Fruit fly (Drosophila melanogaster) whole organism, wandering third instar larva: ENCODE data around the gene CG43165.

Experiments
- Abd-B ChIP-seq: fragments of >200 bp; optimal IDR thresholded peaks from 2 replicates; lab custom pipeline; 2017; ENCODE audit warnings: missing biosample characterization, missing genetic modification characterization
- CG32264 ChIP-seq: fragments of 200-800 bp; sonication (Bioruptor generic); optimal IDR thresholded peaks from 2 replicates; lab custom pipeline; 2016; ENCODE audit warnings: missing biosample characterization, missing genetic modification characterization
- CG9705 ChIP-seq: fragments of 200-800 bp; sonication (Bioruptor generic); optimal IDR thresholded peaks from 2 replicates; lab custom pipeline; 2018; ENCODE audit warnings: missing biosample characterization, mild to moderate bottlenecking, missing genetic modification characterization
- CrebA ChIP-seq: fragments of 200-800 bp; sonication (Bioruptor generic); optimal IDR thresholded peaks from 2 replicates; lab custom pipeline; 2016; ENCODE audit warnings: missing biosample characterization, mild to moderate bottlenecking, missing genetic modification characterization, borderline replicate concordance
- Dif ChIP-seq: fragments of 200-275, 200-300 bp; sonication (Bioruptor generic); optimal IDR thresholded peaks from 2 replicates; lab custom pipeline; 2018; ENCODE audit warnings: missing biosample characterization, missing genetic modification characterization; ENCODE audit not compliant: partially characterized antibody
- HLH106 ChIP-seq: fragments of 200-800 bp; optimal IDR thresholded peaks from 3 replicates; lab custom pipeline; 2019; ENCODE audit warnings: missing biosample characterization, mild to moderate bottlenecking, missing genetic modification characterization, moderate library complexity
- Hnf4 ChIP-seq: fragments of 200-800 bp; sonication (Bioruptor generic); optimal IDR thresholded peaks from 2 replicates; lab custom pipeline; 2016; ENCODE audit warnings: missing biosample characterization, mild to moderate bottlenecking, missing genetic modification characterization
- Hr78 ChIP-seq: fragments of >200 bp; optimal IDR thresholded peaks from 2 replicates; lab custom pipeline; 2017; ENCODE audit warnings: missing biosample characterization, missing genetic modification characterization
- Hr83 ChIP-seq: fragments of 200-300 bp; sonication (Bioruptor generic); optimal IDR thresholded peaks from 2 replicates; lab custom pipeline; 2016; ENCODE audit warnings: missing biosample characterization, mild to moderate bottlenecking, missing genetic modification characterization, moderate library complexity; ENCODE audit not compliant: poor library complexity, severe bottlenecking
- Jra ChIP-seq: sonication (Bioruptor generic); optimal IDR thresholded peaks from 2 replicates; lab custom pipeline; 2016; ENCODE audit warnings: missing biosample characterization, missing genetic modification characterization
- Mio ChIP-seq: sonication (Bioruptor generic); optimal IDR thresholded peaks from 2 replicates; lab custom pipeline; 2016; ENCODE audit warnings: missing biosample characterization, missing genetic modification characterization
- Myc ChIP-seq: fragments of >200 bp; optimal IDR thresholded peaks from 2 replicates; lab custom pipeline; 2017
- OdsH ChIP-seq: fragments of 200-800 bp; sonication (Bioruptor generic); optimal IDR thresholded peaks from 2 replicates; lab custom pipeline; 2016; ENCODE audit warnings: missing biosample characterization, mild to moderate bottlenecking, missing genetic modification characterization
- Sp1 ChIP-seq: fragments of 200-800 bp; sonication (Bioruptor generic); optimal IDR thresholded peaks from 3 replicates; lab custom pipeline; 2019; ENCODE audit warnings: missing biosample characterization, mild to moderate bottlenecking, missing genetic modification characterization, moderate library complexity
- Vsx2 ChIP-seq: fragments of 200-300, 225-300 bp; sonication (Bioruptor generic); optimal IDR thresholded peaks from 2 replicates; lab custom pipeline; 2018; ENCODE audit warnings: missing biosample characterization, missing genetic modification characterization; ENCODE audit not compliant: partially characterized antibody
- brk ChIP-seq: fragments of 200-800 bp; sonication (Bioruptor generic); optimal IDR thresholded peaks from 2 replicates; lab custom pipeline; 2016; ENCODE audit warnings: missing biosample characterization, mild to moderate bottlenecking, missing genetic modification characterization
- dmrt93B ChIP-seq: fragments of 200-800 bp; sonication (Bioruptor generic); optimal IDR thresholded peaks from 2 replicates; lab custom pipeline; 2018; ENCODE audit warnings: missing biosample characterization, mild to moderate bottlenecking, missing genetic modification characterization
- dsf ChIP-seq: sonication (Bioruptor generic); optimal IDR thresholded peaks from 2 replicates; lab custom pipeline; 2016; ENCODE audit warnings: missing biosample characterization, missing genetic modification characterization, borderline replicate concordance
- ey ChIP-seq: fragments of 200-800 bp; sonication (Bioruptor generic); optimal IDR thresholded peaks from 2 replicates; lab custom pipeline; 2016; ENCODE audit warnings: missing biosample characterization, missing genetic modification characterization
- foxo ChIP-seq, 2 experiments: fragments of 200-800 bp; sonication (Bioruptor generic); optimal IDR thresholded peaks; 2 replicates in 1 of 2; 3 replicates in 1 of 2; lab custom pipeline; 2016 to 2017; ENCODE audit warnings: missing biosample characterization in 2 of 2, missing genetic modification characterization in 2 of 2
- fru ChIP-seq: fragments of 200-800 bp; sonication (Bioruptor generic); optimal IDR thresholded peaks from 3 replicates; lab custom pipeline; 2016; ENCODE audit warnings: missing biosample characterization, mild to moderate bottlenecking, missing genetic modification characterization
- h ChIP-seq: fragments of 200-800 bp; sonication (Bioruptor generic); optimal IDR thresholded peaks from 3 replicates; lab custom pipeline; 2016; ENCODE audit warnings: missing biosample characterization, mild to moderate bottlenecking, missing genetic modification characterization
- lola ChIP-seq: fragments of >200 bp; optimal IDR thresholded peaks from 2 replicates; lab custom pipeline; 2017; ENCODE audit warnings: missing biosample characterization, missing genetic modification characterization
- psq ChIP-seq: fragments of 200-800 bp; sonication (Bioruptor generic); optimal IDR thresholded peaks from 3 replicates; lab custom pipeline; 2017; ENCODE audit warnings: missing biosample characterization, mild to moderate bottlenecking, missing genetic modification characterization, moderate library complexity
- rgr ChIP-seq: fragments of 200-800 bp; sonication (Bioruptor generic); optimal IDR thresholded peaks from 3 replicates; lab custom pipeline; 2016; ENCODE audit warnings: missing biosample characterization, mild to moderate bottlenecking, missing genetic modification characterization
- sv ChIP-seq: fragments of 200-800 bp; sonication (Bioruptor generic); optimal IDR thresholded peaks from 3 replicates; lab custom pipeline; 2016; ENCODE audit warnings: missing biosample characterization, missing genetic modification characterization
- tai ChIP-seq: sonication (Bioruptor generic); optimal IDR thresholded peaks from 2 replicates; lab custom pipeline; 2016; ENCODE audit warnings: missing biosample characterization, missing genetic modification characterization
- usp ChIP-seq: fragments of >200 bp; optimal IDR thresholded peaks from 2 replicates; lab custom pipeline; 2017; ENCODE audit warnings: missing biosample characterization, missing genetic modification characterization
- woc ChIP-seq: sonication (Bioruptor generic); optimal IDR thresholded peaks from 2 replicates; lab custom pipeline; 2016; ENCODE audit warnings: missing biosample characterization, mild to moderate bottlenecking, missing genetic modification characterization

The CG43165 gene

DNA sequence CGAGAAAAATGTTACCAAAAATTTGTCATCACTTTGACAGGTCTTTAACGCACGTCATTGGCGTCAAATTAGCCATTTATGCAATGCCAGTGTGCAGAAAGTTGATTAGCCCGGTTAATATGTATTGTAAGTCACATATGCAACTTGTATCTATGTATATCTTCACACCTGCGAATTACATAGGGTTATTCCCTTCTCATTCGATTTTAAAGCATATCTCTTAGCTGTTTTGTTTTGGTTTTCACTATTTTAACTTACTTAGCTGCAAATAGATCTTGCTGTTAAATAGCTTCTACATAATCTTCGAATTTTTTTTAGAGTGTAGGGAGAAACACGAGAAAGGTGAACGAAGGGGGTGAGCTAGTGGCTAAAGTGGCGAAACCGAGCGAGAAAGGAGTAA is 36.2 kb upstream of the CG43165 start:
- TF ChIP-seq Dif (GFP tag; lab: Kevin White, UChicago): no peak
- no peak for TF ChIP-seq ey (GFP tag; lab: Kevin White, UChicago)
- TF ChIP-seq tai: no peak
- no peak for TF ChIP-seq woc (GFP tag; lab: Kevin White, UChicago)
- no peak for TF ChIP-seq Abd-B (GFP tag; lab: Kevin White, UChicago)

DNA sequence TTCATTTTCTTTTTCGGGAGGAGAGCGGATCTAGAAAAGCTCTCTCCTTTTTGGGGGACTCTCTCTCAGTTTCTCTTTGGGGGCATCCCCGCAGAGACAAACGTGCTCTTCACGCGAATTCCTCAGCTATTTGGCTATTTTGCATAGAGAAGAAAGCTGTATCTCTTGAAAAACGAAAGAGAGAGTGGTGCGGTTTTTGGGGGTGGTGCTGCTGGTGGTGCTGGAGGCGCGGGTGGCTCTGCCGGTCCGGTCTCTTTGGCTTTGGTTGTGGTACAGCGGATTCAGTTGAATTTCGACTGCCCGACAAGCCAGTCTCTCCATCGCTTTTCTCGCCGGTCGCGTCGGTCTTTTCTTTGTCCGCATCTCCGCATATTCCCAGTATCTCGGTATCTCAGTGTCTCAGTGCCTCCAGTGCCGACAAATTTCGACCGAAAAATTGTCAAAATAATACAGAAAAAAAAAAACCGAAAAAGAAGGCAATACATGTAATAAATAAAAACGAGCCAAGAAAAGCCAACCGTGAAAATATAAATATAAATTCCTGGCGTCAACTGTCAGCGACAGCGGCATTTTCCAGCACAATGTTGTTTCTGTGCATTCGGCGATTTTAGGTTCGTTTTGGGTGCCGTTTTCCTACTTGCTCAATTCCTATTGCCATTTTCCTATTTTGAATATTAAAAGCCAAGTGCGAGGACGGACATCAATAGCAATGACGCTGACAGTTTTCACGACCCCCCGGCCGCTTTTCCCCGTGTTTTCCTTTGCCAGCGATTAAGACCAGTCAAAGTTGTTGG is 35.6 kb upstream of the CG43165 start, which contains the start of gene CG10019:
CG10019 (plus strand) TSS at position 285 of the 794 bp plus-strand sequence.
- TF ChIP-seq Sp1 (no peak), Hnf4 (GFP tag; lab: Kevin White, UChicago) (no peak), rgr (no peak), dsf (no peak), sv (GFP tag; lab: Kevin White, UChicago) (no peak), CG32264 (no peak), h (GFP tag; lab: Kevin White, UChicago) (no peak), ey (GFP tag; lab: Kevin White, UChicago) (no peak), dmrt93B (GFP tag; lab: Kevin White, UChicago) (no peak), Jra (GFP tag; lab: Kevin White, UChicago) (no peak), lola (no peak), Dif (GFP tag; lab: Kevin White, UChicago) (no peak), psq (no peak), HLH106 (tag; lab: Kevin White, UChicago) (no peak), usp (no peak), Hr78 (GFP tag; lab: Kevin White, UChicago) (no peak), Myc (lab: Kevin White, UChicago) (no peak), brk (GFP tag; lab: Kevin White, UChicago) (no peak), CrebA (GFP tag; lab: Kevin White, UChicago) (no peak)

DNA sequence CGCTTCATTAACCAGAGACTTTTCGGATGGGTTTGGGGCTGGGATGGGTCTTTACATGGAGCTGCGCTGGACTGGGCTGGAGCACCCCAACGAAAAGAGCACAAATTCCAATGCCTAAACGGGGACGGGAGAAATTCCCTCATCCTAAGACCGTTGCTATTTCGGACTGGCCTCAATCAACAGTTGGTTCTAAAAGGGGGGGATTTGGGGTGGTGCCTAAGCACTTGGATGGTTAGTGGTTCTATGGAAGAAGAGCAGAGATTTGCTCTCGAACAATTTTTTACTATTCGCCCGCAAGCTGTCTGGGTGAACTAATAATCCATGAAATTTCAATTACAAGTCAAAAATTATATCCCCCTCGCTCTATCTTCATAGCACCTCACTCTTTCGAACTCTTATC is 34.8 kb upstream of the CG43165 start:
- no peak for TF ChIP-seq psq
- TF ChIP-seq OdsH (GFP tag; lab: Kevin White, UChicago): no peak
- TF ChIP-seq rgr: no peak
- no peak for TF ChIP-seq CG9705 (GFP tag; lab: Kevin White, UChicago)
- TF ChIP-seq usp: no peak
- no peak for TF ChIP-seq Sp1
- TF ChIP-seq fru (GFP tag; lab: Kevin White, UChicago): no peak
- no peak for TF ChIP-seq Hr78 (GFP tag; lab: Kevin White, UChicago)
- TF ChIP-seq foxo (GFP tag; optimal IDR thresholded peaks at IDR 0.05; lab: Kevin White, UChicago): no peak
- TF ChIP-seq tai: no peak

DNA sequence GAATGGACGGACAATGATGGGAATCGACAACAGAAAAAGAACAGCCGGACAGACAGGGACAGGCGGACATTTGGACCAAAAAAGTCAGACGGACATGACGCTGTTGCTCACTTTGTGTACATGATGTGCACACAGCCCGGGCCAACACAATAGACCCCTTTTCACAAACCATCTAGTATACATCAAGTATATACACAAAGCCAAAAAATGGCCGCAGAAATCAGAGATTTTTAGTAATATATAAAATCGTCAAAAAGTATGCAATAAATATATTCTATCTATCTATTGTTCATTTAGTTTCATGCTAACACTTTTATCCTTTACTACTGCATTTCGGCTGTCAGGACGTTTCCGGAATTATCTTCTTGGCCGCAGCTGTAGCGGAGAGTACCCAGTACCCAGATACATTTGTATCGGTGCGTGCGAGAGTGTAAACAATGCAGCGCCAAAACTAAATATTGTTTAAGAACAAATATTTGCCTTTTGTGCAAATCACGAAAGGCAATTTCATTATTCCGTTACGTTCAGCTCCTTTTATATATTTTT is 24.7 kb upstream of the CG43165 start:
- TF ChIP-seq dmrt93B (GFP tag; lab: Kevin White, UChicago): peak; percentile 1
- TF ChIP-seq fru (GFP tag; lab: Kevin White, UChicago): peak; percentile 15
- no peak for TF ChIP-seq Myc (lab: Kevin White, UChicago)
- no peak for TF ChIP-seq Hr83 (GFP tag; lab: Kevin White, UChicago)
- TF ChIP-seq sv (GFP tag; lab: Kevin White, UChicago): no peak
- TF ChIP-seq Abd-B (GFP tag; lab: Kevin White, UChicago): no peak
- peak; percentile 17 for TF ChIP-seq h (GFP tag; lab: Kevin White, UChicago)
- TF ChIP-seq usp: no peak
- no peak for TF ChIP-seq OdsH (GFP tag; lab: Kevin White, UChicago)

DNA sequence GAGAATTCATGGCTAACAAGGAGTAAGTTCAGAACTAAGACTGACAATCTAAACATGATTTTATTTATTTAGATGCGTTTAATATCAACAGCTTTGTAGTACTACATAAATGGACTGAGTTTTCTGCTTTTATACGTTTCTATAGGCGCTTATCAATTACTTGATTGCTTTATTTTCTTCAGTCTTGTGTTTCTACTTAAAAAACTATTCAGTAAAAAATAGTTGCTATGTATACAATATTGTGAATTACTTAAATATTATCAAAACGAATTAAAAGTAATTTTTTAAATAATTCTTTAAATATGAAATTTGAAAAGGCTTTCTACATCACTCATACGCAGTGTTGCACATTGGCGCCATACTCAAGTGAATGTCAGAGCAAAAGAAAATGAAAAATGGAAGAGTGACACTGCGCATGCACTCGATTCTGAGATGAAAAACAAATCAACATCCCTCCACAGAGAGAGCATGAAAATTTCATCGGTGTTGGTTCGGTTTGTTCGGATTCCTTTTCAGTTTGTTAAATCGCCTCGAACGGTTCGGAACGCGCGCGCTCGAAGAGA is 22.9 kb upstream of the CG43165 start, which contains the start of the genes lectin-24A and Shaw:
lectin-24A (minus strand) TSS at position 101 of the 563 bp plus-strand sequence.
Shaw (plus strand) TSS at position 513 of the 563 bp plus-strand sequence.
- no peak for TF ChIP-seq Mio (GFP tag; lab: Kevin White, UChicago)
- TF ChIP-seq foxo (GFP tag; optimal IDR thresholded peaks at IDR 0.05; lab: Kevin White, UChicago): no peak
- TF ChIP-seq Hr83 (GFP tag; lab: Kevin White, UChicago): no peak
- no peak for TF ChIP-seq Sp1
- no peak for TF ChIP-seq Hnf4 (GFP tag; lab: Kevin White, UChicago)
- no peak for TF ChIP-seq rgr
- TF ChIP-seq OdsH (GFP tag; lab: Kevin White, UChicago): no peak
- no peak for TF ChIP-seq Vsx2 (GFP tag; lab: Kevin White, UChicago)
